Fruit fly (Drosophila melanogaster) whole organism, embryonic: ENCODE data around the gene ppk.

Experiments used
- Asciz ChIP-seq: fragments of 200-800 bp; sonication (Bioruptor generic); optimal IDR thresholded peaks from 2 replicates; lab custom pipeline; 2017; ENCODE audit warnings: missing biosample characterization, mild to moderate bottlenecking, missing genetic modification characterization, missing genetic modification reagents
- Atf6 ChIP-seq: fragments of 200-800 bp; sonication (Bioruptor generic); IDR thresholded peaks from 2 replicates; pipeline ENCODE4 v1.3.6; 2022; ENCODE audit warnings: missing biosample characterization, missing genetic modification characterization
- CG10431 ChIP-seq: fragments of 200-800 bp; sonication (Bioruptor generic); optimal IDR thresholded peaks from 3 replicates; lab custom pipeline; 2018; ENCODE audit warnings: missing biosample characterization, mild to moderate bottlenecking, missing genetic modification characterization
- CG10565 ChIP-seq: fragments of 200-800 bp; sonication (Bioruptor generic); optimal IDR thresholded peaks from 3 replicates; lab custom pipeline; 2016; ENCODE audit warnings: missing biosample characterization, mild to moderate bottlenecking, missing genetic modification characterization
- CG11398 ChIP-seq: fragments of 200-800 bp; sonication (Bioruptor generic); optimal IDR thresholded peaks from 2 replicates; lab custom pipeline; 2016; ENCODE audit warnings: missing biosample characterization, missing genetic modification characterization
- CG12659 ChIP-seq: fragments of 200-800 bp; sonication (Bioruptor generic); optimal IDR thresholded peaks from 3 replicates; lab custom pipeline; 2017; ENCODE audit warnings: mild to moderate bottlenecking, missing biosample characterization, missing genetic modification reagents, missing genetic modification characterization
- CG13287 ChIP-seq: fragments of 200-800 bp; sonication (Bioruptor generic); IDR thresholded peaks from 2 replicates; pipeline ENCODE4 v1.3.6; 2022; ENCODE audit warnings: missing biosample characterization, missing genetic modification characterization; ENCODE audit not compliant: partially characterized antibody
- CG17186 ChIP-seq: fragments of 200-800 bp; sonication (Bioruptor generic); optimal IDR thresholded peaks from 3 replicates; lab custom pipeline; 2017; ENCODE audit warnings: missing biosample characterization, missing genetic modification reagents, missing genetic modification characterization
- CG18262 ChIP-seq: fragments of 200-800 bp; optimal IDR thresholded peaks from 3 replicates; lab custom pipeline; 2019; ENCODE audit warnings: missing biosample characterization, mild to moderate bottlenecking, missing genetic modification characterization, moderate library complexity
- CG33557 ChIP-seq: fragments of 200-800 bp; sonication (Bioruptor generic); optimal IDR thresholded peaks from 2 replicates; lab custom pipeline; 2019; ENCODE audit warnings: missing biosample characterization, mild to moderate bottlenecking, missing genetic modification characterization, moderate library complexity
- CG4404 ChIP-seq: fragments of 200-800 bp; sonication (Bioruptor generic); IDR thresholded peaks from 2 replicates; pipeline ENCODE4 v1.3.6; 2022; ENCODE audit warnings: missing biosample characterization, missing genetic modification characterization
- CG4854 ChIP-seq: fragments of 200-800 bp; sonication (Bioruptor generic); optimal IDR thresholded peaks from 2 replicates; lab custom pipeline; 2016; ENCODE audit warnings: missing biosample characterization, missing genetic modification characterization, inconsistent platforms
- CG6791 ChIP-seq: fragments of 200-800 bp; sonication (Bioruptor generic); IDR thresholded peaks from 3 replicates; pipeline ENCODE4 v1.3.6; 2022; ENCODE audit warnings: missing biosample characterization, missing genetic modification characterization; ENCODE audit not compliant: partially characterized antibody
- CG7271 ChIP-seq: fragments of 200-800 bp; sonication (Bioruptor generic); optimal IDR thresholded peaks from 2 replicates; lab custom pipeline; 2018; ENCODE audit warnings: missing biosample characterization, mild to moderate bottlenecking, missing genetic modification characterization, moderate library complexity
- CG8765 ChIP-seq: fragments of 200-800 bp; sonication (Bioruptor generic); IDR thresholded peaks from 2 replicates; pipeline ENCODE4 v1.3.6; 2022; ENCODE audit warnings: missing biosample characterization, missing genetic modification characterization
- CG9437 ChIP-seq: fragments of 200-800 bp; sonication (Bioruptor generic); optimal IDR thresholded peaks from 2 replicates; lab custom pipeline; 2018; ENCODE audit warnings: missing biosample characterization, mild to moderate bottlenecking, missing genetic modification characterization
- CG9817 ChIP-seq: fragments of 200-800 bp; sonication (Bioruptor generic); optimal IDR thresholded peaks from 2 replicates; lab custom pipeline; 2018; ENCODE audit warnings: missing biosample characterization, mild to moderate bottlenecking, missing genetic modification characterization, moderate library complexity
- D19A ChIP-seq: fragments of 200-800 bp; optimal IDR thresholded peaks from 3 replicates; lab custom pipeline; 2019; ENCODE audit warnings: missing biosample characterization, mild to moderate bottlenecking, missing genetic modification characterization, moderate library complexity
- Dfd ChIP-seq, 2 experiments: fragments of >200 bp; optimal IDR thresholded peaks; 2 replicates each; lab custom pipeline; 2017; ENCODE audit warnings: missing biosample characterization in 2 of 2, missing genetic modification characterization in 2 of 2
- Gug ChIP-seq: fragments of 200-800 bp; sonication (Bioruptor generic); IDR thresholded peaks from 4 replicates; pipeline ENCODE4 v1.3.6; 2022; ENCODE audit warnings: missing biosample characterization, missing genetic modification characterization
- Hr39 ChIP-seq: fragments of >200 bp; optimal IDR thresholded peaks from 2 replicates; lab custom pipeline; 2017
- Lim3 ChIP-seq: fragments of 200-800 bp; sonication (Bioruptor generic); IDR thresholded peaks from 2 replicates; pipeline ENCODE4 v1.3.6; 2022; ENCODE audit warnings: missing biosample characterization, missing genetic modification characterization
- Nf-YA ChIP-seq: fragments of 200-800 bp; sonication (Bioruptor generic); IDR thresholded peaks from 2 replicates; pipeline ENCODE4 v1.3.6; 2022; ENCODE audit warnings: missing biosample characterization, missing genetic modification characterization
- NfI ChIP-seq: fragments of 200-800 bp; sonication (Bioruptor generic); optimal IDR thresholded peaks from 3 replicates; lab custom pipeline; 2018; ENCODE audit warnings: missing biosample characterization, mild to moderate bottlenecking, missing genetic modification characterization, moderate library complexity
- Oli ChIP-seq: fragments of 200-800 bp; sonication (Bioruptor generic); optimal IDR thresholded peaks from 2 replicates; lab custom pipeline; 2018; ENCODE audit warnings: missing biosample characterization, mild to moderate bottlenecking, missing genetic modification characterization, moderate library complexity
- Optix ChIP-seq: fragments of 200-800 bp; sonication (Bioruptor generic); IDR thresholded peaks from 3 replicates; pipeline ENCODE4 v1.3.6; 2022; ENCODE audit warnings: missing biosample characterization, missing genetic modification characterization
- PHDP ChIP-seq: fragments of 200-800 bp; sonication (Bioruptor generic); optimal IDR thresholded peaks from 3 replicates; lab custom pipeline; 2018; ENCODE audit warnings: missing biosample characterization, mild to moderate bottlenecking, missing genetic modification characterization, moderate library complexity
- Ssrp ChIP-seq: fragments of 200-800 bp; sonication (Bioruptor generic); optimal IDR thresholded peaks from 2 replicates; lab custom pipeline; 2018; ENCODE audit warnings: missing biosample characterization, mild to moderate bottlenecking, missing genetic modification characterization, moderate library complexity
- ara ChIP-seq: fragments of 200-800 bp; sonication (Bioruptor generic); IDR thresholded peaks from 2 replicates; pipeline ENCODE4 v1.3.6; 2022; ENCODE audit warnings: missing biosample characterization, missing genetic modification characterization
- ash1 ChIP-seq: fragments of 200-800 bp; sonication (Bioruptor generic); optimal IDR thresholded peaks from 2 replicates; lab custom pipeline; 2018; ENCODE audit warnings: missing biosample characterization, mild to moderate bottlenecking, missing genetic modification characterization
- btn ChIP-seq: fragments of 200-800 bp; sonication (Bioruptor generic); optimal IDR thresholded peaks from 2 replicates; lab custom pipeline; 2016; ENCODE audit warnings: missing biosample characterization, missing genetic modification characterization
- chn ChIP-seq: fragments of 200-800 bp; sonication (Bioruptor generic); optimal IDR thresholded peaks from 2 replicates; lab custom pipeline; 2016; ENCODE audit warnings: missing biosample characterization, missing genetic modification characterization
- crc ChIP-seq: fragments of 200-800 bp; sonication (Bioruptor generic); optimal IDR thresholded peaks from 2 replicates; lab custom pipeline; 2016; ENCODE audit warnings: missing biosample characterization, missing genetic modification characterization
- da ChIP-seq: fragments of 200-800 bp; sonication (Bioruptor generic); optimal IDR thresholded peaks from 2 replicates; lab custom pipeline; 2016; ENCODE audit warnings: missing biosample characterization, missing genetic modification characterization
- fd96Cb ChIP-seq: fragments of 200-800 bp; sonication (Bioruptor generic); optimal IDR thresholded peaks from 2 replicates; lab custom pipeline; 2018; ENCODE audit warnings: missing biosample characterization, mild to moderate bottlenecking, missing genetic modification characterization, moderate library complexity
- grn ChIP-seq: fragments of 200-800 bp; sonication (Bioruptor generic); optimal IDR thresholded peaks from 3 replicates; lab custom pipeline; 2017; ENCODE audit warnings: missing biosample characterization, missing genetic modification characterization
- ham ChIP-seq: fragments of 200-800 bp; sonication (Bioruptor generic); IDR thresholded peaks from 2 replicates; pipeline ENCODE4 v1.3.6; 2022; ENCODE audit warnings: missing biosample characterization, missing genetic modification characterization
- kah ChIP-seq: fragments of 200-800 bp; sonication (Bioruptor generic); optimal IDR thresholded peaks from 2 replicates; lab custom pipeline; 2018; ENCODE audit warnings: missing biosample characterization, mild to moderate bottlenecking, missing genetic modification characterization
- lola ChIP-seq, 3 experiments: fragments of >200 bp in 2 of 3; fragments of 200-800 bp in 1 of 3; sonication (Bioruptor generic) in 1 of 3; optimal IDR thresholded peaks; 2 replicates each; lab custom pipeline; 2017 to 2019; ENCODE audit warnings: missing biosample characterization in 3 of 3, missing genetic modification characterization in 3 of 3, mild to moderate bottlenecking in 1 of 3, moderate library complexity in 1 of 3
- maf-S ChIP-seq: fragments of 200-800 bp; sonication (Bioruptor generic); optimal IDR thresholded peaks from 2 replicates; lab custom pipeline; 2016; ENCODE audit warnings: missing biosample characterization, missing genetic modification characterization
- mam ChIP-seq: fragments of 200-800 bp; sonication (Bioruptor generic); optimal IDR thresholded peaks from 3 replicates; lab custom pipeline; 2016; ENCODE audit warnings: missing biosample characterization, missing genetic modification characterization
- mld ChIP-seq: fragments of 200-800 bp; sonication (Bioruptor generic); IDR thresholded peaks from 3 replicates; pipeline ENCODE4 v1.3.6; 2022; ENCODE audit warnings: missing biosample characterization, missing genetic modification characterization; ENCODE audit not compliant: partially characterized antibody
- prd ChIP-seq, 3 experiments: fragments of >200 bp in 2 of 3; fragments of 200-800 bp in 1 of 3; sonication (Bioruptor generic) in 1 of 3; optimal IDR thresholded peaks in 2 of 3; IDR thresholded peaks in 1 of 3; 2 replicates in 2 of 3; 3 replicates in 1 of 3; pipeline versions ENCODE4 v1.3.6 to Lab custom; 2017 to 2022; ENCODE audit warnings: missing biosample characterization in 1 of 3, missing genetic modification characterization in 1 of 3
- psq ChIP-seq: fragments of 200-800 bp; sonication (Bioruptor generic); optimal IDR thresholded peaks from 2 replicates; lab custom pipeline; 2017; ENCODE audit warnings: missing biosample characterization, missing genetic modification characterization
- shn ChIP-seq: fragments of 200-800 bp; sonication (Bioruptor generic); optimal IDR thresholded peaks from 3 replicates; lab custom pipeline; 2016; ENCODE audit warnings: missing biosample characterization, missing genetic modification characterization
- ttk ChIP-seq: fragments of 200-800 bp; sonication (Bioruptor generic); IDR thresholded peaks from 2 replicates; pipeline ENCODE4 v2.1.2; 2022; ENCODE audit warnings: missing biosample characterization, missing genetic modification characterization
- vnd ChIP-seq: fragments of 200-800 bp; sonication (Bioruptor generic); IDR thresholded peaks from 3 replicates; pipeline ENCODE4 v1.3.6; 2022; ENCODE audit warnings: missing biosample characterization, missing genetic modification characterization; ENCODE audit not compliant: partially characterized antibody
- zen ChIP-seq: fragments of 200-800 bp; sonication (Bioruptor generic); optimal IDR thresholded peaks from 3 replicates; lab custom pipeline; 2018; ENCODE audit warnings: missing biosample characterization, mild to moderate bottlenecking, missing genetic modification characterization, moderate library complexity

The ppk gene

DNA sequence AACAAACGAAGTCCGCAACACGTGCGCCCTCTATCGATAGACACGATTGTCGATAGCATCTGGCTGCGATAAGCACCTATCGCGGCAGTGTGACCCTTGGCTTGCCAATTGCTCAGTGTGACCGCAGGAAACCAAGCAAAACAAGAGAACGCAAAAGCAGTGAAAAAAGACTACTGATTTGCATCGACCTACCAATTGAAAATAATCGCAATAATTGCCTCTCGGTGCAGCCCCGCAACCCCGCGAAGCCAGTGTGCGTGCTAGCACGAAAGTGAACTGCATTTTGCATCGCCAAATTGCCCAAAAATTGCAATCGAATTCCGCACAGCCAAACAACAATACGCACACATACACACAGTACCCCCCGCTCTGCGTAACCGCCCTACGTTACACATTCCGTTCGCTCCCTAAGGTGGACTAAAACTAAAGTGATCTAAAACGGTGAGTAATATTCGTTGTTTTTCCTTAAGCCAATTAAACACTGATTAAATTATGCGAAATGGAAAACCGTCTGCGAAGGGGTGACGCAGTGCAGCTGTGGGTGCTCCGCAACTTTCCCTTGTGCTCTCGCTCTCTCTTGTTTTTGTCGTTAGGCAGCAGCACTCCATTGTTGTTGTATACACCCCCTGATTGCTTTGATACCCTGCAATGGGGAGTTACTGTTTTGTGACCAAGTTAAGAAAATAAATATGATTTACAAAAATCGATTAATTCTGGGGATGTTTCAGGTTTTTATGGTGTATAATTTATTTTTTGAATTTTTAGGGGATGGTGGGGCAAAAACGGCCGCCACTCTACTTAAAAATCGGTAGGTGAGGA lies 25.7 kb downstream of the ppk start, which contains the start of gene Rab14 (continued):
- peak; percentile 43 for TF ChIP-seq zen (tag; lab: Kevin White, UChicago)
- peak; percentile 83 for TF ChIP-seq mld (GFP tag; lab: Robert Waterston, UW)
- TF ChIP-seq CG13287: peak; percentile 88
- TF ChIP-seq psq (GFP tag; lab: Kevin White, UChicago): peak; percentile 22
- TF ChIP-seq CG8765 (GFP tag; lab: Robert Waterston, UW): peak; percentile 35; the same call in 1 of the 2 replicates
- TF ChIP-seq NfI (GFP tag; lab: Kevin White, UChicago): peak; percentile 86
- TF ChIP-seq ara: peak; percentile 53; the same call in 1 of the 2 replicates
- peak; percentile 67; the same call in 2 of the 3 replicates for TF ChIP-seq Optix (GFP tag; lab: Robert Waterston, UW)
- TF ChIP-seq crc (GFP tag; lab: Kevin White, UChicago): no peak
- peak; percentile 85 for TF ChIP-seq CG9817 (tag; lab: Kevin White, UChicago)
- TF ChIP-seq btn (GFP tag; lab: Kevin White, UChicago): peak; percentile 5
- peak; percentile 76 for TF ChIP-seq Asciz (GFP tag; lab: Kevin White, UChicago)
- peak; percentile 79 for TF ChIP-seq mam (GFP tag; lab: Kevin White, UChicago)
- TF ChIP-seq prd (optimal IDR thresholded peaks at IDR 0.05; lab: Kevin White, UChicago): no peak
- TF ChIP-seq prd (GFP tag; IDR thresholded peaks at IDR 0.05; lab: Robert Waterston, UW): peak; percentile 82
- peak; percentile 53 for TF ChIP-seq CG33557
- TF ChIP-seq grn (GFP tag; lab: Kevin White, UChicago): peak; percentile 73
- no peak for TF ChIP-seq CG10565 (GFP tag; lab: Kevin White, UChicago)
- no peak for TF ChIP-seq Hr39
- peak; percentile 73 for TF ChIP-seq Ssrp (tag; lab: Kevin White, UChicago)
- TF ChIP-seq chn (GFP tag; lab: Kevin White, UChicago): peak; percentile 80
- no peak for TF ChIP-seq ham
- peak; percentile 59 for TF ChIP-seq ash1 (GFP tag; lab: Kevin White, UChicago)
- TF ChIP-seq lola (GFP tag; optimal IDR thresholded peaks at IDR 0.05; lab: Kevin White, UChicago): peak in 1 of 3 experiments; percentile 57
- peak; percentile 70 for TF ChIP-seq fd96Cb (tag; lab: Kevin White, UChicago)
- peak; percentile 60 for TF ChIP-seq shn (GFP tag; lab: Kevin White, UChicago)
- TF ChIP-seq CG6791: peak; percentile 89
- TF ChIP-seq ttk (GFP tag; lab: Robert Waterston, UW): peak; percentile 91
- no peak for TF ChIP-seq da (GFP tag; lab: Kevin White, UChicago)
- TF ChIP-seq Dfd (GFP tag; optimal IDR thresholded peaks at IDR 0.05; lab: Kevin White, UChicago): no peak
- TF ChIP-seq Nf-YA (GFP tag; lab: Robert Waterston, UW): peak; percentile 69
- TF ChIP-seq CG12659: peak; percentile 76
- peak; percentile 68 for TF ChIP-seq CG11398 (GFP tag; lab: Kevin White, UChicago)
- TF ChIP-seq Atf6 (GFP tag; lab: Robert Waterston, UW): peak; percentile 87
- peak; percentile 84 for TF ChIP-seq vnd
- peak; percentile 47 for TF ChIP-seq CG4404 (GFP tag; lab: Robert Waterston, UW)
- peak; percentile 80 for TF ChIP-seq CG18262
- peak; percentile 55 for TF ChIP-seq CG10431
- TF ChIP-seq Lim3 (GFP tag; lab: Robert Waterston, UW): no peak
- TF ChIP-seq CG4854 (GFP tag; lab: Kevin White, UChicago): peak; percentile 76
- TF ChIP-seq D19A (tag; lab: Kevin White, UChicago): peak; percentile 98
- peak; percentile 95 for TF ChIP-seq CG17186
- no peak for TF ChIP-seq CG7271 (tag; lab: Kevin White, UChicago)
- TF ChIP-seq maf-S (GFP tag; lab: Kevin White, UChicago): peak; percentile 50
- peak; percentile 76; the same call in 3 of the 4 replicates for TF ChIP-seq Gug (GFP tag; lab: Robert Waterston, UW)
- TF ChIP-seq kah (GFP tag; lab: Kevin White, UChicago): peak; percentile 52
- peak; percentile 85 for TF ChIP-seq Oli (tag; lab: Kevin White, UChicago)
- TF ChIP-seq CG9437 (GFP tag; lab: Kevin White, UChicago): peak; percentile 76
- peak; percentile 89 for TF ChIP-seq PHDP (tag; lab: Kevin White, UChicago)
